Fruit fly (Drosophila melanogaster) whole organism, embryonic: Measurements from ENCODE around the gene CG4291.

Source experiments
- CG11085 ChIP-seq: fragments of 200-800 bp; sonication (Bioruptor generic); IDR thresholded peaks from 2 replicates; pipeline ENCODE4 v1.3.6; 2022; ENCODE audit warnings: missing biosample characterization, missing genetic modification characterization
- CG11723 ChIP-seq: fragments of 200-800 bp; sonication (Bioruptor generic); optimal IDR thresholded peaks from 2 replicates; lab custom pipeline; 2017; ENCODE audit warnings: missing biosample characterization, mild to moderate bottlenecking, missing genetic modification characterization
- CG12155 ChIP-seq: fragments of 200-800 bp; sonication (Bioruptor generic); optimal IDR thresholded peaks from 3 replicates; lab custom pipeline; 2016; ENCODE audit warnings: missing biosample characterization, missing genetic modification characterization
- CG12391 ChIP-seq: fragments of 200-800 bp; sonication (Bioruptor generic); optimal IDR thresholded peaks from 3 replicates; lab custom pipeline; 2018; ENCODE audit warnings: missing biosample characterization, mild to moderate bottlenecking, missing genetic modification characterization, moderate library complexity
- CG14441 ChIP-seq: fragments of 200-800 bp; sonication (Bioruptor generic); IDR thresholded peaks from 2 replicates; pipeline ENCODE4 v1.3.6; 2022; ENCODE audit warnings: missing biosample characterization, missing genetic modification characterization
- CG14710 ChIP-seq: fragments of 200-800 bp; sonication (Bioruptor generic); optimal IDR thresholded peaks from 3 replicates; lab custom pipeline; 2019; ENCODE audit warnings: missing biosample characterization, mild to moderate bottlenecking, missing genetic modification characterization, moderate library complexity
- CG17359 ChIP-seq: fragments of 200-800 bp; sonication (Bioruptor generic); optimal IDR thresholded peaks from 3 replicates; lab custom pipeline; 2018; ENCODE audit warnings: missing biosample characterization, mild to moderate bottlenecking, missing genetic modification characterization, moderate library complexity
- CG17802 ChIP-seq: fragments of 200-800 bp; sonication (Bioruptor generic); optimal IDR thresholded peaks from 2 replicates; lab custom pipeline; 2018; ENCODE audit warnings: missing biosample characterization, mild to moderate bottlenecking, missing genetic modification characterization, moderate library complexity
- CG17829 ChIP-seq: fragments of 200-800 bp; optimal IDR thresholded peaks from 2 replicates; lab custom pipeline; 2019; ENCODE audit warnings: missing biosample characterization, mild to moderate bottlenecking, missing genetic modification characterization, moderate library complexity
- CG18476 ChIP-seq: fragments of 200-800 bp; sonication (Bioruptor generic); optimal IDR thresholded peaks from 2 replicates; lab custom pipeline; 2016; ENCODE audit warnings: missing biosample characterization, mild to moderate bottlenecking, missing genetic modification characterization
- CG18599 ChIP-seq: fragments of 200-800 bp; sonication (Bioruptor generic); optimal IDR thresholded peaks from 3 replicates; lab custom pipeline; 2017; ENCODE audit warnings: missing biosample characterization, missing genetic modification characterization, mild to moderate bottlenecking, moderate library complexity, missing genetic modification reagents
- CG30020 ChIP-seq: fragments of 200-800 bp; optimal IDR thresholded peaks from 2 replicates; lab custom pipeline; 2019; ENCODE audit warnings: missing biosample characterization, mild to moderate bottlenecking, missing genetic modification characterization, moderate library complexity
- CG31365 ChIP-seq: fragments of 200-800 bp; sonication (Bioruptor generic); optimal IDR thresholded peaks from 2 replicates; lab custom pipeline; 2018; ENCODE audit warnings: missing biosample characterization, mild to moderate bottlenecking, missing genetic modification characterization
- CG4282 ChIP-seq: fragments of 200-800 bp; sonication (Bioruptor generic); optimal IDR thresholded peaks from 2 replicates; lab custom pipeline; 2016; ENCODE audit warnings: missing biosample characterization, missing genetic modification characterization
- CG4360 ChIP-seq: fragments of 200-800 bp; sonication (Bioruptor generic); IDR thresholded peaks from 2 replicates; pipeline ENCODE4 v1.3.6; 2022; ENCODE audit warnings: missing biosample characterization, missing genetic modification characterization
- CG5953 ChIP-seq: fragments of 200-800 bp; sonication (Bioruptor generic); IDR thresholded peaks from 2 replicates; pipeline ENCODE4 v1.3.6; 2022; ENCODE audit warnings: missing biosample characterization, missing genetic modification characterization
- CG6765 ChIP-seq: fragments of 200-800 bp; sonication (Bioruptor generic); optimal IDR thresholded peaks from 3 replicates; lab custom pipeline; 2017; ENCODE audit warnings: missing biosample characterization, mild to moderate bottlenecking, missing genetic modification characterization
- CG7839 ChIP-seq: fragments of 200-800 bp; sonication (Bioruptor generic); optimal IDR thresholded peaks from 3 replicates; lab custom pipeline; 2018; ENCODE audit warnings: missing biosample characterization, mild to moderate bottlenecking, missing genetic modification characterization, moderate library complexity
- CG8290 ChIP-seq, 3 experiments: fragments of 200-800 bp; sonication (Bioruptor generic); optimal IDR thresholded peaks; 2 replicates each; lab custom pipeline; 2016 to 2019; ENCODE audit warnings: missing biosample characterization in 3 of 3, missing genetic modification characterization in 3 of 3, mild to moderate bottlenecking in 2 of 3, moderate library complexity in 1 of 3
- CG8388 ChIP-seq: fragments of 200-800 bp; sonication (Bioruptor generic); optimal IDR thresholded peaks from 2 replicates; lab custom pipeline; 2019; ENCODE audit warnings: missing biosample characterization, mild to moderate bottlenecking, missing genetic modification characterization, moderate library complexity
- CG8765 ChIP-seq: fragments of 200-800 bp; sonication (Bioruptor generic); IDR thresholded peaks from 2 replicates; pipeline ENCODE4 v1.3.6; 2022; ENCODE audit warnings: missing biosample characterization, missing genetic modification characterization
- Doc2 ChIP-seq: fragments of 200-800 bp; sonication (Bioruptor generic); IDR thresholded peaks from 2 replicates; pipeline ENCODE4 v1.3.6; 2022; ENCODE audit warnings: missing biosample characterization, missing genetic modification characterization
- E2f2 ChIP-seq: fragments of 200-800 bp; sonication (Bioruptor generic); IDR thresholded peaks from 2 replicates; pipeline ENCODE4 v1.3.6; 2022; ENCODE audit warnings: missing biosample characterization, missing genetic modification characterization
- Gsc ChIP-seq: fragments of 200-800 bp; sonication (Bioruptor generic); IDR thresholded peaks from 2 replicates; pipeline ENCODE4 v1.3.6; 2022; ENCODE audit warnings: missing biosample characterization, missing genetic modification characterization
- HLH54F ChIP-seq: fragments of 200-800 bp; sonication (Bioruptor generic); optimal IDR thresholded peaks from 3 replicates; lab custom pipeline; 2016; ENCODE audit warnings: missing biosample characterization, missing genetic modification characterization
- HLHmδ ChIP-seq: fragments of 200-800 bp; sonication (Bioruptor generic); optimal IDR thresholded peaks from 2 replicates; lab custom pipeline; 2018; ENCODE audit warnings: missing biosample characterization, mild to moderate bottlenecking, missing genetic modification characterization, moderate library complexity
- Hr39 ChIP-seq: fragments of >200 bp; optimal IDR thresholded peaks from 2 replicates; lab custom pipeline; 2017
- Hsf ChIP-seq: fragments of 200-800 bp; sonication (Bioruptor generic); optimal IDR thresholded peaks from 3 replicates; lab custom pipeline; 2016; ENCODE audit warnings: missing biosample characterization, missing genetic modification characterization
- Oli ChIP-seq: fragments of 200-800 bp; sonication (Bioruptor generic); optimal IDR thresholded peaks from 2 replicates; lab custom pipeline; 2018; ENCODE audit warnings: missing biosample characterization, mild to moderate bottlenecking, missing genetic modification characterization, moderate library complexity
- Sox102F ChIP-seq: fragments of 200-800 bp; sonication (Bioruptor generic); optimal IDR thresholded peaks from 2 replicates; lab custom pipeline; 2018; ENCODE audit warnings: missing biosample characterization, mild to moderate bottlenecking, missing genetic modification characterization, moderate library complexity
- Xbp1 ChIP-seq: fragments of 200-800 bp; sonication (Bioruptor generic); optimal IDR thresholded peaks from 3 replicates; lab custom pipeline; 2016; ENCODE audit warnings: missing biosample characterization, mild to moderate bottlenecking, missing genetic modification characterization
- abd-A ChIP-seq: fragments of 200-800 bp; sonication (Bioruptor generic); optimal IDR thresholded peaks from 3 replicates; lab custom pipeline; 2019; ENCODE audit warnings: missing biosample characterization, mild to moderate bottlenecking, missing genetic modification characterization, moderate library complexity
- ap ChIP-seq: fragments of 200-800 bp; sonication (Bioruptor generic); IDR thresholded peaks from 2 replicates; pipeline ENCODE4 v1.3.6; 2022; ENCODE audit warnings: missing biosample characterization, missing genetic modification characterization
- cad ChIP-seq: fragments of >200 bp; optimal IDR thresholded peaks from 2 replicates; lab custom pipeline; 2017; ENCODE audit warnings: missing biosample characterization, missing genetic modification characterization
- caup ChIP-seq: fragments of 200-800 bp; sonication (Bioruptor generic); optimal IDR thresholded peaks from 3 replicates; lab custom pipeline; 2017; ENCODE audit warnings: missing biosample characterization, mild to moderate bottlenecking, missing genetic modification characterization, moderate library complexity; ENCODE audit not compliant: severe bottlenecking
- dysf ChIP-seq: fragments of 200-800 bp; sonication (Bioruptor generic); IDR thresholded peaks from 3 replicates; pipeline ENCODE4 v1.3.6; 2022; ENCODE audit warnings: missing biosample characterization, missing genetic modification characterization
- gfzf ChIP-seq: fragments of 200-800 bp; sonication (Bioruptor generic); optimal IDR thresholded peaks from 2 replicates; lab custom pipeline; 2016; ENCODE audit warnings: missing biosample characterization, mild to moderate bottlenecking, missing genetic modification characterization, moderate library complexity
- hth ChIP-seq: fragments of >200 bp; optimal IDR thresholded peaks from 2 replicates; lab custom pipeline; 2017; ENCODE audit warnings: inconsistent platforms
- kay ChIP-seq: fragments of 200-800 bp; sonication (Bioruptor generic); optimal IDR thresholded peaks from 2 replicates; lab custom pipeline; 2016; ENCODE audit warnings: missing biosample characterization, missing genetic modification characterization
- mld ChIP-seq: fragments of 200-800 bp; sonication (Bioruptor generic); IDR thresholded peaks from 3 replicates; pipeline ENCODE4 v1.3.6; 2022; ENCODE audit warnings: missing biosample characterization, missing genetic modification characterization; ENCODE audit not compliant: partially characterized antibody
- nerfin-2 ChIP-seq: fragments of 200-800 bp; sonication (Bioruptor generic); IDR thresholded peaks from 2 replicates; pipeline ENCODE4 v1.3.6; 2022; ENCODE audit warnings: missing biosample characterization, missing genetic modification characterization; ENCODE audit not compliant: partially characterized antibody
- onecut ChIP-seq: fragments of 200-800 bp; sonication (Bioruptor generic); IDR thresholded peaks from 2 replicates; pipeline ENCODE4 v1.3.6; 2022; ENCODE audit warnings: missing biosample characterization, missing genetic modification characterization
- pnt ChIP-seq: fragments of 200-800 bp; sonication (Bioruptor generic); optimal IDR thresholded peaks from 3 replicates; lab custom pipeline; 2016; ENCODE audit warnings: missing biosample characterization, missing genetic modification characterization
- ro ChIP-seq: fragments of 200-800 bp; sonication (Bioruptor generic); IDR thresholded peaks from 2 replicates; pipeline ENCODE4 v1.3.6; 2022; ENCODE audit warnings: missing biosample characterization, missing genetic modification characterization
- sd ChIP-seq: fragments of 200-800 bp; sonication (Bioruptor generic); optimal IDR thresholded peaks from 3 replicates; lab custom pipeline; 2018; ENCODE audit warnings: missing biosample characterization, mild to moderate bottlenecking, missing genetic modification characterization, moderate library complexity
- sens ChIP-seq: fragments of 200-800 bp; sonication (Bioruptor generic); peaks from one replicate; lab custom pipeline; 2016; ENCODE audit warnings: missing biosample characterization, missing genetic modification characterization
- shn ChIP-seq: fragments of 200-800 bp; sonication (Bioruptor generic); optimal IDR thresholded peaks from 3 replicates; lab custom pipeline; 2016; ENCODE audit warnings: missing biosample characterization, missing genetic modification characterization
- sqz ChIP-seq: fragments of 200-800 bp; sonication (Bioruptor generic); optimal IDR thresholded peaks from 3 replicates; lab custom pipeline; 2018; ENCODE audit warnings: missing biosample characterization, mild to moderate bottlenecking, missing genetic modification characterization
- tgo ChIP-seq: fragments of 200-800 bp; sonication (Bioruptor generic); IDR thresholded peaks from 3 replicates; pipeline ENCODE4 v1.3.6; 2022; ENCODE audit warnings: missing biosample characterization, missing genetic modification characterization
- wor ChIP-seq: fragments of 200-800 bp; sonication (Bioruptor generic); IDR thresholded peaks from 2 replicates; pipeline ENCODE4 v1.3.6; 2022; ENCODE audit warnings: missing biosample characterization, missing genetic modification characterization
- zen ChIP-seq: fragments of 200-800 bp; sonication (Bioruptor generic); optimal IDR thresholded peaks from 3 replicates; lab custom pipeline; 2018; ENCODE audit warnings: missing biosample characterization, mild to moderate bottlenecking, missing genetic modification characterization, moderate library complexity

Gene CG4291

DNA sequence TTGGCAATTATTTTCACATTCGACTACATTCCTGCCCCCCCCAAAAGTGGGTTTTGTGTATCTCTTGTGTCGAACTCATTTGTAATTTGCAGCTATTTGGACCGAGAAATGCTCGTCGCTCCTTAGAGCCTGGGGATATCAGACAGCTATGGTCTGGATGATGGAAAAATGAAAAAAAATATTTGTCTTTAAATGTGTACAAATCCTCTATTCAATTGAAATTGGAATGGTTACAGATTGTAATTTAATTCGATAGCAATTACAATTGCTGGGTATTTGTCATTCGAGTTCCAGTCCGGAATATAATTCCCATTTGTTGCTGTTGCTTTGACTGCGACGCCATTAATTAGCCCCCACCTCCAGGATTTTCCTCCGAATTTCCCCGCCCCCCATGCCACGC lies 37.3 kb upstream of the CG4291 start (continued):
- TF ChIP-seq HLH54F, result no peak
- TF ChIP-seq sens (GFP tag; lab: Kevin White, UChicago), result peak; percentile 33
- TF ChIP-seq CG8765 (GFP tag; lab: Robert Waterston, UW), result no peak
- TF ChIP-seq CG8388, result no peak
- peak; percentile 25 for TF ChIP-seq Hsf (GFP tag; lab: Kevin White, UChicago)
- no peak for TF ChIP-seq Doc2 (GFP tag; lab: Robert Waterston, UW)
- 0 out of 2 replicates have a peak, but pooled peaks have one; percentile 6 for TF ChIP-seq Gsc (GFP tag; lab: Robert Waterston, UW)
- TF ChIP-seq E2f2 (GFP tag; lab: Robert Waterston, UW), result peak; percentile 35; the same call in 1 of the 2 replicates
- TF ChIP-seq Oli (tag; lab: Kevin White, UChicago), result peak; percentile 12
- TF ChIP-seq cad (GFP tag; lab: Kevin White, UChicago), result no peak
- TF ChIP-seq sd (tag; lab: Kevin White, UChicago), result peak; percentile 19
- no peak for TF ChIP-seq CG17829
- no peak for TF ChIP-seq CG12155 (GFP tag; lab: Kevin White, UChicago)
- no peak for TF ChIP-seq CG4282 (GFP tag; lab: Kevin White, UChicago)
- TF ChIP-seq CG18599 (GFP tag; lab: Kevin White, UChicago), result peak; percentile 40
- TF ChIP-seq HLHmδ, result no peak
- no peak for TF ChIP-seq zen (tag; lab: Kevin White, UChicago)
- TF ChIP-seq ap (GFP tag; lab: Robert Waterston, UW), result peak; percentile 45; the same call in 1 of the 2 replicates
- no peak for TF ChIP-seq CG30020
- peak; percentile 43; the same call in 2 of the 3 replicates for TF ChIP-seq tgo
- no peak for TF ChIP-seq CG31365 (tag; lab: Kevin White, UChicago)
- TF ChIP-seq CG11723 (GFP tag; lab: Kevin White, UChicago), result no peak
- TF ChIP-seq abd-A, result peak; percentile 8
- TF ChIP-seq Xbp1 (GFP tag; lab: Kevin White, UChicago), result peak; percentile 39
- TF ChIP-seq caup (GFP tag; lab: Kevin White, UChicago), result no peak
- no peak for TF ChIP-seq ro (GFP tag; lab: Robert Waterston, UW)
- peak; percentile 61 for TF ChIP-seq Sox102F (GFP tag; lab: Kevin White, UChicago)
- no peak for TF ChIP-seq Hr39 (lab: Kevin White, UChicago)
- TF ChIP-seq dysf (GFP tag; lab: Robert Waterston, UW), result peak; percentile 55; the same call in 2 of the 3 replicates
- TF ChIP-seq hth (lab: Kevin White, UChicago), result no peak
- TF ChIP-seq CG4360 (GFP tag; lab: Robert Waterston, UW), result no peak
- TF ChIP-seq CG14441 (GFP tag; lab: Robert Waterston, UW), result peak; percentile 61
- TF ChIP-seq pnt (GFP tag; lab: Kevin White, UChicago), result no peak
- peak; percentile 16 for TF ChIP-seq CG7839 (tag; lab: Kevin White, UChicago)
- no peak for TF ChIP-seq CG18476 (GFP tag; lab: Kevin White, UChicago)
- TF ChIP-seq nerfin-2 (GFP tag; lab: Robert Waterston, UW), result no peak
- no peak for TF ChIP-seq CG6765 (GFP tag; lab: Kevin White, UChicago)
- no peak for TF ChIP-seq kay (GFP tag; lab: Kevin White, UChicago)
- TF ChIP-seq mld (GFP tag; lab: Robert Waterston, UW), result no peak
- TF ChIP-seq CG5953 (GFP tag; lab: Robert Waterston, UW), result peak; percentile 39; the same call in 1 of the 2 replicates
- no peak for TF ChIP-seq CG11085
- TF ChIP-seq shn (GFP tag; lab: Kevin White, UChicago), result peak; percentile 0
- TF ChIP-seq CG17359 (tag; lab: Kevin White, UChicago), result no peak
- no peak for TF ChIP-seq onecut (GFP tag; lab: Robert Waterston, UW)
- no peak for TF ChIP-seq CG14710 (tag; lab: Kevin White, UChicago)
- no peak for TF ChIP-seq sqz (GFP tag; lab: Kevin White, UChicago)
- TF ChIP-seq gfzf (GFP tag; lab: Kevin White, UChicago), result no peak
- TF ChIP-seq wor (GFP tag; lab: Robert Waterston, UW), result peak; percentile 28; the same call in 1 of the 2 replicates
- no peak for TF ChIP-seq CG8290 (GFP tag; optimal IDR thresholded peaks at IDR 0.05; lab: Kevin White, UChicago)
- peak in 1 of 2 experiments; percentile 33 for TF ChIP-seq CG8290 (tag; optimal IDR thresholded peaks at IDR 0.05; lab: Kevin White, UChicago)
- no peak for TF ChIP-seq CG17802 (tag; lab: Kevin White, UChicago)
- peak; percentile 41 for TF ChIP-seq CG12391 (tag; lab: Kevin White, UChicago)
